Worm (Caenorhabditis elegans) whole organism, mixed stage, embryonic: ENCODE results near the gene eps-8.

Source experiments
- lin-32 ChIP-seq: fragments of 200-800 bp; sonication (Bioruptor generic); optimal IDR thresholded peaks from 2 replicates; lab custom pipeline; 2018; ENCODE audit warnings: mild to moderate bottlenecking, missing genetic modification characterization, missing compliant biosample characterization
- mep-1 ChIP-seq: fragments of 150-350 bp; optimal IDR thresholded peaks from 2 replicates; lab custom pipeline; 2017; ENCODE audit warnings: missing biosample characterization, missing genetic modification reagents, missing genetic modification characterization, inconsistent platforms
- pha-4 ChIP-seq: fragments of 150-350 bp; optimal IDR thresholded peaks from 2 replicates; lab custom pipeline; 2018; ENCODE audit warnings: missing biosample characterization, missing genetic modification reagents, missing genetic modification characterization
- snpc-4 ChIP-seq: fragments of 150-350 bp; optimal IDR thresholded peaks from 2 replicates; lab custom pipeline; 2014; ENCODE audit warnings: missing biosample characterization, missing genetic modification characterization

- TF ChIP-seq snpc-4 (tag; lab: Kevin White, UChicago) (no peak), lin-32 (GFP tag; lab: Kevin White, UChicago) (no peak), mep-1 (tag; lab: Kevin White, UChicago) (no peak), pha-4 (tag; lab: Kevin White, UChicago) (no peak)
These were observed 65.0 kb downstream of the eps-8 start, which contains the start of gene Y57G11C.48 for ce11 chrIV:14944234-14944633.
